Fruit fly (Drosophila melanogaster) whole organism, wandering third instar larva: Measurements from ENCODE around the gene CG14968.

Experiments used
- CG32264 ChIP-seq: fragments of 200-800 bp; sonication (Bioruptor generic); optimal IDR thresholded peaks from 2 replicates; lab custom pipeline; 2016; ENCODE audit warnings: missing biosample characterization, missing genetic modification characterization
- CG9705 ChIP-seq: fragments of 200-800 bp; sonication (Bioruptor generic); optimal IDR thresholded peaks from 2 replicates; lab custom pipeline; 2018; ENCODE audit warnings: missing biosample characterization, mild to moderate bottlenecking, missing genetic modification characterization
- HLH106 ChIP-seq: fragments of 200-800 bp; optimal IDR thresholded peaks from 3 replicates; lab custom pipeline; 2019; ENCODE audit warnings: missing biosample characterization, mild to moderate bottlenecking, missing genetic modification characterization, moderate library complexity
- Hnf4 ChIP-seq: fragments of 200-800 bp; sonication (Bioruptor generic); optimal IDR thresholded peaks from 2 replicates; lab custom pipeline; 2016; ENCODE audit warnings: missing biosample characterization, mild to moderate bottlenecking, missing genetic modification characterization
- Hr83 ChIP-seq: fragments of 200-300 bp; sonication (Bioruptor generic); optimal IDR thresholded peaks from 2 replicates; lab custom pipeline; 2016; ENCODE audit warnings: missing biosample characterization, mild to moderate bottlenecking, missing genetic modification characterization, moderate library complexity; ENCODE audit not compliant: poor library complexity, severe bottlenecking
- Mio ChIP-seq: sonication (Bioruptor generic); optimal IDR thresholded peaks from 2 replicates; lab custom pipeline; 2016; ENCODE audit warnings: missing biosample characterization, missing genetic modification characterization
- Rel ChIP-seq, 2 experiments: fragments of 200-800 bp; sonication (Bioruptor generic) in 1 of 2; optimal IDR thresholded peaks; 2 replicates in 1 of 2; 3 replicates in 1 of 2; lab custom pipeline; 2016 to 2019; ENCODE audit warnings: mild to moderate bottlenecking in 2 of 2, missing biosample characterization in 2 of 2, missing genetic modification characterization in 2 of 2, moderate library complexity in 1 of 2
- Vsx2 ChIP-seq: fragments of 200-300, 225-300 bp; sonication (Bioruptor generic); optimal IDR thresholded peaks from 2 replicates; lab custom pipeline; 2018; ENCODE audit warnings: missing biosample characterization, missing genetic modification characterization; ENCODE audit not compliant: partially characterized antibody
- ey ChIP-seq: fragments of 200-800 bp; sonication (Bioruptor generic); optimal IDR thresholded peaks from 2 replicates; lab custom pipeline; 2016; ENCODE audit warnings: missing biosample characterization, missing genetic modification characterization
- h ChIP-seq: fragments of 200-800 bp; sonication (Bioruptor generic); optimal IDR thresholded peaks from 3 replicates; lab custom pipeline; 2016; ENCODE audit warnings: missing biosample characterization, mild to moderate bottlenecking, missing genetic modification characterization
- jim ChIP-seq: fragments of 175-275, 200-325 bp; sonication (Bioruptor generic); optimal IDR thresholded peaks from 2 replicates; lab custom pipeline; 2016; ENCODE audit warnings: missing biosample characterization, mild to moderate bottlenecking, missing genetic modification characterization
- psq ChIP-seq: fragments of 200-800 bp; sonication (Bioruptor generic); optimal IDR thresholded peaks from 3 replicates; lab custom pipeline; 2017; ENCODE audit warnings: missing biosample characterization, mild to moderate bottlenecking, missing genetic modification characterization, moderate library complexity
- sage ChIP-seq: fragments of 200-800 bp; sonication (Bioruptor generic); optimal IDR thresholded peaks from 2 replicates; lab custom pipeline; 2016; ENCODE audit warnings: missing biosample characterization, mild to moderate bottlenecking, missing genetic modification characterization
- woc ChIP-seq: sonication (Bioruptor generic); optimal IDR thresholded peaks from 2 replicates; lab custom pipeline; 2016; ENCODE audit warnings: missing biosample characterization, mild to moderate bottlenecking, missing genetic modification characterization

- TF ChIP-seq HLH106 (no peak), Mio (GFP tag; lab: Kevin White, UChicago) (no peak), Hr83 (GFP tag; lab: Kevin White, UChicago) (no peak), jim (GFP tag; lab: Kevin White, UChicago) (no peak), CG9705 (GFP tag; lab: Kevin White, UChicago) (no peak), ey (GFP tag; lab: Kevin White, UChicago) (no peak), Rel (GFP tag; optimal IDR thresholded peaks at IDR 0.05; lab: Kevin White, UChicago) (no peak), Rel (tag; optimal IDR thresholded peaks at IDR 0.05; lab: Kevin White, UChicago) (no peak), Vsx2 (GFP tag; lab: Kevin White, UChicago) (no peak), CG32264 (GFP tag; lab: Kevin White, UChicago) (no peak), woc (GFP tag; lab: Kevin White, UChicago) (no peak), psq (no peak), h (no peak), Hnf4 (GFP tag; lab: Kevin White, UChicago) (no peak), sage (GFP tag; lab: Kevin White, UChicago) (no peak)
Observed at dm6 chr3L:3266306-3266705, 36.6 kb downstream of the CG14968 start.
